Worm (Caenorhabditis elegans) whole organism, L3 larva: ENCODE results near the gene Y39A3B.7.

Experiments used
- ama-1 ChIP-seq: fragments of 150-350 bp; optimal IDR thresholded peaks from 2 replicates; lab custom pipeline; 2018
- eor-1 ChIP-seq, 2 experiments: fragments of 150-350 bp; optimal IDR thresholded peaks; 2 replicates each; lab custom pipeline; 2014 to 2018; ENCODE audit warnings: missing biosample characterization in 2 of 2, missing genetic modification characterization in 2 of 2
- fkh-10 ChIP-seq: sonication (generic microtip); optimal IDR thresholded peaks from 2 replicates; lab custom pipeline; 2017; ENCODE audit warnings: missing biosample characterization, missing genetic modification reagents, missing genetic modification characterization
- fkh-2 ChIP-seq: fragments of 150-350 bp; optimal IDR thresholded peaks from 2 replicates; lab custom pipeline; 2014; ENCODE audit warnings: missing biosample characterization, missing genetic modification reagents, missing genetic modification characterization
- lin-39 ChIP-seq: fragments of 150-350 bp; optimal IDR thresholded peaks from 2 replicates; lab custom pipeline; 2018; ENCODE audit warnings: missing biosample characterization, missing genetic modification reagents, missing genetic modification characterization
- nhr-25 ChIP-seq: sonication (generic microtip); optimal IDR thresholded peaks from 2 replicates; lab custom pipeline; 2017; ENCODE audit warnings: missing biosample characterization, missing genetic modification characterization
- nhr-77 ChIP-seq: fragments of 150-350 bp; optimal IDR thresholded peaks from 2 replicates; lab custom pipeline; 2014; ENCODE audit warnings: missing biosample characterization, missing genetic modification characterization
- snpc-4 ChIP-seq: fragments of 150-350 bp; optimal IDR thresholded peaks from 2 replicates; lab custom pipeline; 2014; ENCODE audit warnings: missing biosample characterization, missing genetic modification characterization
- unc-62 ChIP-seq: fragments of 150-350 bp; sonication (generic microtip); optimal IDR thresholded peaks from 4 replicates; lab custom pipeline; 2014; ENCODE audit warnings: missing biosample characterization, missing genetic modification reagents, missing genetic modification characterization
- ztf-4 ChIP-seq: fragments of 150-350 bp; optimal IDR thresholded peaks from 2 replicates; lab custom pipeline; 2014; ENCODE audit warnings: missing biosample characterization, missing genetic modification characterization

DNA sequence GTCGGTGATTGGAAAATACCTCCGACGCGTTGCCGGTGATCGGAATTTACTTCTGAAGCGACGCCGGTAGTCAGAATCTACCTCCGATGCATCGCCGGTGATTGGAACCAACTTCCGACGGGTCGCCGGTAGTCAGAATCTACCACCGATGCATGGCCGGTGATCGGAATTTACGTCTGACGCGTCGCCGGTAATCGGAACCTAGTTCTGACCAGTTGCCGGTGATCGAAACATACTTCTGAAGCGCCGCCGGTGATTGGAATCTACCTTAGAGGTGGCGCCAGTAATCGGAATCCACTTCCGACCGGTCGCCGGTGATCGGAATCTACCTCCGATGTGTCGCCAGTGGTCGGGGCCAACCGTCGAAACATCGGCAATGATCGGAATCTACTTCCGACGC lies 23.6 kb upstream of the Y39A3B.7 start:
- TF ChIP-seq eor-1 (tag; optimal IDR thresholded peaks at IDR 0.05; lab: Kevin White, UChicago) (no peak), nhr-25 (tag; lab: Kevin White, UChicago) (no peak), ztf-4 (tag; lab: Kevin White, UChicago) (no peak), nhr-77 (tag; lab: Kevin White, UChicago) (no peak), fkh-10 (GFP tag; lab: Kevin White, UChicago) (no peak), lin-39 (tag; lab: Kevin White, UChicago) (no peak), unc-62 (GFP tag; lab: Kevin White, UChicago) (no peak), snpc-4 (tag; lab: Kevin White, UChicago) (no peak), ama-1 (lab: Kevin White, UChicago) (no peak), fkh-2 (no peak)
